Worm (Caenorhabditis elegans) whole organism, young adult: ENCODE results near the gene grl-2.
A peak's percentile ranks its signal among the peaks of the same experiment; 100 is the strongest.

ENCODE experiments used
- B0019.2 ChIP-seq: fragments of 200-800 bp; sonication (Bioruptor generic); conservative IDR thresholded peaks from 2 replicates; pipeline ENCODE4 v1.3.6; 2022; ENCODE audit warnings: missing genetic modification reagents, missing genetic modification characterization, missing compliant biosample characterization
- C17E4.6 ChIP-seq: fragments of 200-800 bp; sonication (Bioruptor generic); IDR thresholded peaks from 2 replicates; pipeline ENCODE4 v1.3.6; 2022; ENCODE audit warnings: missing genetic modification reagents, missing genetic modification characterization, missing compliant biosample characterization
- D2030.7 ChIP-seq: fragments of 200-800 bp; sonication (Bioruptor generic); IDR thresholded peaks from 2 replicates; pipeline ENCODE4 v1.3.6; 2022; ENCODE audit warnings: missing genetic modification reagents, missing genetic modification characterization, missing compliant biosample characterization
- F22D6.2 ChIP-seq: sonication (generic microtip); optimal IDR thresholded peaks from 2 replicates; lab custom pipeline; 2016; ENCODE audit warnings: mild to moderate bottlenecking, missing genetic modification characterization, missing compliant biosample characterization
- F39B2.1 ChIP-seq: fragments of 200-800 bp; sonication (Bioruptor generic); IDR thresholded peaks from 2 replicates; pipeline ENCODE4 v1.3.6; 2022; ENCODE audit warnings: missing genetic modification reagents, missing genetic modification characterization, missing compliant biosample characterization
- F52B5.7 ChIP-seq: sonication (generic microtip); optimal IDR thresholded peaks from 2 replicates; lab custom pipeline; 2016; ENCODE audit warnings: mild to moderate bottlenecking, missing genetic modification characterization, missing compliant biosample characterization
- F55B11.4 ChIP-seq: sonication (generic microtip); optimal IDR thresholded peaks from 2 replicates; lab custom pipeline; 2016; ENCODE audit warnings: missing compliant biosample characterization, missing genetic modification characterization, borderline replicate concordance; ENCODE audit not compliant: insufficient read depth
- F57A8.1 ChIP-seq: fragments of 200-800 bp; sonication (Bioruptor generic); optimal IDR thresholded peaks from 2 replicates; lab custom pipeline; 2018; ENCODE audit warnings: mild to moderate bottlenecking, missing genetic modification characterization, moderate library complexity, missing compliant biosample characterization
- K12H6.12 ChIP-seq: fragments of 200-800 bp; sonication (Bioruptor generic); optimal IDR thresholded peaks from 2 replicates; lab custom pipeline; 2018; ENCODE audit warnings: mild to moderate bottlenecking, missing genetic modification characterization, missing compliant biosample characterization
- Y53G8AR.9 ChIP-seq: fragments of 200-800 bp; sonication (Bioruptor generic); conservative IDR thresholded peaks from 2 replicates; pipeline ENCODE4 v1.3.6; 2022; ENCODE audit warnings: missing genetic modification reagents, missing genetic modification characterization, missing compliant biosample characterization
- aptf-2 ChIP-seq: fragments of 200-800 bp; sonication (Bioruptor generic); conservative IDR thresholded peaks from 2 replicates; pipeline ENCODE4 v1.3.6; 2022; ENCODE audit warnings: missing genetic modification reagents, missing genetic modification characterization, missing compliant biosample characterization
- athp-1 ChIP-seq: sonication (generic microtip); optimal IDR thresholded peaks from 2 replicates; lab custom pipeline; 2017; ENCODE audit warnings: mild to moderate bottlenecking, missing genetic modification characterization, missing compliant biosample characterization
- attf-3 ChIP-seq: fragments of 200-800 bp; sonication (Bioruptor generic); conservative IDR thresholded peaks from 2 replicates; pipeline ENCODE4 v1.3.6; 2022; ENCODE audit warnings: missing genetic modification reagents, missing genetic modification characterization, missing compliant biosample characterization
- attf-6 ChIP-seq: fragments of 200-800 bp; sonication (Bioruptor generic); IDR thresholded peaks from 2 replicates; pipeline ENCODE4 v1.3.6; 2022; ENCODE audit warnings: missing genetic modification reagents, missing genetic modification characterization, missing compliant biosample characterization
- bed-2 ChIP-seq: fragments of 200-800 bp; sonication (Bioruptor generic); IDR thresholded peaks from 2 replicates; pipeline ENCODE4 v1.3.6; 2022; ENCODE audit warnings: missing genetic modification reagents, missing genetic modification characterization, missing compliant biosample characterization
- ccch-3 ChIP-seq: fragments of 200-800 bp; sonication (Bioruptor generic); optimal IDR thresholded peaks from 2 replicates; lab custom pipeline; 2018; ENCODE audit warnings: mild to moderate bottlenecking, missing genetic modification characterization, missing compliant biosample characterization
- cebp-1 ChIP-seq, 2 experiments: fragments of 200-800 bp in 1 of 2; sonication (Bioruptor generic) in 1 of 2; sonication (generic microtip) in 1 of 2; IDR thresholded peaks in 1 of 2; optimal IDR thresholded peaks in 1 of 2; 2 replicates each; pipeline versions ENCODE4 v1.3.6 to Lab custom; 2017 to 2022; ENCODE audit warnings: missing compliant biosample characterization in 2 of 2, missing genetic modification characterization in 2 of 2, mild to moderate bottlenecking in 1 of 2, missing genetic modification reagents in 1 of 2, moderate library complexity in 1 of 2
- die-1 ChIP-seq: sonication (generic microtip); optimal IDR thresholded peaks from 2 replicates; lab custom pipeline; 2016; ENCODE audit warnings: missing genotype, mild to moderate bottlenecking, missing genetic modification characterization, missing compliant biosample characterization
- egrh-3 ChIP-seq: fragments of 200-800 bp; sonication (Bioruptor generic); IDR thresholded peaks from 2 replicates; pipeline ENCODE4 v1.3.6; 2022; ENCODE audit warnings: missing genetic modification reagents, missing genetic modification characterization, missing compliant biosample characterization
- ekl-4 ChIP-seq: fragments of 200-800 bp; sonication (Bioruptor generic); IDR thresholded peaks from 2 replicates; pipeline ENCODE4 v1.3.6; 2022; ENCODE audit warnings: missing genetic modification reagents, missing genetic modification characterization, missing compliant biosample characterization
- fkh-3 ChIP-seq: sonication (generic microtip); optimal IDR thresholded peaks from 2 replicates; lab custom pipeline; 2016; ENCODE audit warnings: mild to moderate bottlenecking, missing genetic modification characterization, missing compliant biosample characterization
- hmg-1.2 ChIP-seq: fragments of 200-800 bp; sonication (Bioruptor generic); IDR thresholded peaks from 2 replicates; pipeline ENCODE4 v1.3.6; 2022; ENCODE audit warnings: missing genetic modification reagents, missing genetic modification characterization, missing compliant biosample characterization
- lag-1 ChIP-seq: fragments of 200-800 bp; sonication (Bioruptor generic); IDR thresholded peaks from 2 replicates; pipeline ENCODE4 v1.3.6; 2022; ENCODE audit warnings: missing genetic modification reagents, missing genetic modification characterization, missing compliant biosample characterization
- let-607 ChIP-seq, 2 experiments: fragments of 200-800 bp in 1 of 2; sonication (Bioruptor generic) in 1 of 2; sonication (generic microtip) in 1 of 2; optimal IDR thresholded peaks; 2 replicates each; lab custom pipeline; 2016 to 2018; ENCODE audit warnings: mild to moderate bottlenecking in 2 of 2, missing compliant biosample characterization in 2 of 2, missing genetic modification characterization in 2 of 2, moderate library complexity in 2 of 2, missing genotype in 1 of 2
- lin-40 ChIP-seq: sonication (generic microtip); optimal IDR thresholded peaks from 2 replicates; lab custom pipeline; 2016; ENCODE audit warnings: missing genetic modification characterization, mild to moderate bottlenecking, missing compliant biosample characterization, missing genotype, missing genetic modification reagents
- lin-54 ChIP-seq: fragments of 200-800 bp; sonication (Bioruptor generic); optimal IDR thresholded peaks from 2 replicates; lab custom pipeline; 2018; ENCODE audit warnings: mild to moderate bottlenecking, missing genetic modification characterization, missing compliant biosample characterization
- lir-1 ChIP-seq: fragments of 200-800 bp; sonication (Bioruptor generic); conservative IDR thresholded peaks from 2 replicates; pipeline ENCODE4 v1.3.6; 2022; ENCODE audit warnings: missing genetic modification reagents, missing genetic modification characterization, missing compliant biosample characterization
- madf-6 ChIP-seq: fragments of 200-800 bp; sonication (Bioruptor generic); IDR thresholded peaks from 2 replicates; pipeline ENCODE4 v1.3.6; 2022; ENCODE audit warnings: missing genetic modification reagents, missing genetic modification characterization, missing compliant biosample characterization
- madf-8 ChIP-seq: fragments of 200-800 bp; sonication (Bioruptor generic); conservative IDR thresholded peaks from 2 replicates; pipeline ENCODE4 v1.3.6; 2022; ENCODE audit warnings: missing genetic modification reagents, missing genetic modification characterization, missing compliant biosample characterization
- mcd-1 ChIP-seq: fragments of 200-800 bp; sonication (Bioruptor generic); IDR thresholded peaks from 2 replicates; pipeline ENCODE4 v1.3.6; 2022; ENCODE audit warnings: missing genetic modification reagents, missing genetic modification characterization, missing compliant biosample characterization
- nfyb-1 ChIP-seq: fragments of 200-800 bp; sonication (Bioruptor generic); IDR thresholded peaks from 2 replicates; pipeline ENCODE4 v1.3.6; 2022; ENCODE audit warnings: missing genetic modification reagents, missing genetic modification characterization, missing compliant biosample characterization
- nhr-179 ChIP-seq: sonication (generic microtip); optimal IDR thresholded peaks from 2 replicates; lab custom pipeline; 2016; ENCODE audit warnings: mild to moderate bottlenecking, missing genetic modification characterization, missing compliant biosample characterization
- sdz-38 ChIP-seq: sonication (generic microtip); optimal IDR thresholded peaks from 2 replicates; lab custom pipeline; 2016; ENCODE audit warnings: missing genotype, missing genetic modification characterization, missing compliant biosample characterization
- snpc-1.3 ChIP-seq: sonication (generic microtip); optimal IDR thresholded peaks from 2 replicates; lab custom pipeline; 2017; ENCODE audit warnings: missing genetic modification characterization, mild to moderate bottlenecking, missing compliant biosample characterization, antibody characterized with exemption, moderate library complexity, missing genotype, missing genetic modification reagents; ENCODE audit not compliant: insufficient read depth
- somi-1 ChIP-seq: fragments of 200-800 bp; sonication (Bioruptor generic); optimal IDR thresholded peaks from 2 replicates; lab custom pipeline; 2018; ENCODE audit warnings: mild to moderate bottlenecking, missing genetic modification characterization, missing compliant biosample characterization
- unc-130 ChIP-seq: sonication (generic microtip); optimal IDR thresholded peaks from 2 replicates; lab custom pipeline; 2016; ENCODE audit warnings: missing genetic modification reagents, missing genetic modification characterization, missing compliant biosample characterization
- unc-62 ChIP-seq: fragments of 150-350 bp; optimal IDR thresholded peaks from 2 replicates; lab custom pipeline; 2014; ENCODE audit warnings: missing biosample characterization, missing genetic modification reagents, missing genetic modification characterization
- zim-3 ChIP-seq: sonication (generic microtip); optimal IDR thresholded peaks from 2 replicates; lab custom pipeline; 2017; ENCODE audit warnings: mild to moderate bottlenecking, missing genetic modification characterization, moderate library complexity, missing compliant biosample characterization
- ztf-22 ChIP-seq: fragments of 200-800 bp; sonication (Bioruptor generic); optimal IDR thresholded peaks from 2 replicates; lab custom pipeline; 2018; ENCODE audit warnings: mild to moderate bottlenecking, missing genetic modification characterization, moderate library complexity, missing compliant biosample characterization
- ztf-26 ChIP-seq: sonication (generic microtip); optimal IDR thresholded peaks from 2 replicates; lab custom pipeline; 2017; ENCODE audit warnings: missing genetic modification characterization, missing compliant biosample characterization
- ztf-6 ChIP-seq: fragments of 200-800 bp; sonication (Bioruptor generic); IDR thresholded peaks from 2 replicates; pipeline ENCODE4 v1.3.6; 2022; ENCODE audit warnings: missing genetic modification reagents, missing genetic modification characterization, missing compliant biosample characterization

grl-2 gene

DNA sequence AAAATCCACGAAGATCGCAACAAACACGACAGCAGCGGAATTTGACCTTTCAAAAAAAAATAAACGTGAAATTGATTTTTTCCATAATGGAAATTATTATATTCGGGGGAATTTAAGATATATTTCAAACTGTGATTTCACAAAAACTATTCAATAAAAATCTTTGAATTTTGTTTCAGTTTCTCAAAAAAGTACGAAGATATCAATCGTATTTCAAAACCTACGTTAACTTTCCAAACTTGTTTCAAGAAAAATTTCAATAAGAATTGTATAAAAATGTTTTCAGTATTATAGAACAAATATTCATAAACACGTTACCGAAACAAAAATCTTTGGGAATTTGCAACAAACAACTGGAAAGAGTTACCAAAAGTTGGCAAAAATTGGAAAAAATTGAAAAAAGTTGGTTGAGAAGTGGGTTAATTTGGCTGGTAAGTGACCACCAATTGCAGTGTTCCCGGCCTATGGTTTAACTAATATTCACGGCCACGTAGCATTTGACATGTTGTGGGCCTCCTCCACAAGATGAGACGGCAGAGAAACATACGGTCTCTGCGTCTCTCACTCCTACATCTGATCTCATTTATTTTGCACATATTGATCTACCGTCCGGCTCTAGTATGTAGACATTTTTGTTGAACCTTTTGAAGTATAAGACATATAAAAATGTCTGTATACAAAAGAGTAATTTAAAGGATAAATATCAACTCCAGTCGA lies 6.1 kb downstream of the grl-2 start, which contains the start of the genes T16G1.9 and T16G1.18 (continued):
- no peak for TF ChIP-seq F52B5.7 (tag; lab: Kevin White, UChicago)
- TF ChIP-seq Y53G8AR.9 (GFP tag; lab: Robert Waterston, UW): no peak
- no peak for TF ChIP-seq lag-1
- no peak for TF ChIP-seq attf-6 (GFP tag; lab: Robert Waterston, UW)
- TF ChIP-seq let-607 (tag; optimal IDR thresholded peaks at IDR 0.05; lab: Kevin White, UChicago): peak; percentile 86 to 92
- no peak for TF ChIP-seq F57A8.1
- TF ChIP-seq madf-8 (GFP tag; lab: Robert Waterston, UW): no peak
- TF ChIP-seq cebp-1 (GFP tag; IDR thresholded peaks at IDR 0.05; lab: Robert Waterston, UW): no peak
- no peak for TF ChIP-seq cebp-1 (tag; optimal IDR thresholded peaks at IDR 0.05; lab: Kevin White, UChicago)
- no peak for TF ChIP-seq somi-1 (GFP tag; lab: Kevin White, UChicago)
- no peak for TF ChIP-seq K12H6.12 (tag; lab: Kevin White, UChicago)
- TF ChIP-seq madf-6 (GFP tag; lab: Robert Waterston, UW): no peak; the same call in 1 of the 2 replicates

DNA sequence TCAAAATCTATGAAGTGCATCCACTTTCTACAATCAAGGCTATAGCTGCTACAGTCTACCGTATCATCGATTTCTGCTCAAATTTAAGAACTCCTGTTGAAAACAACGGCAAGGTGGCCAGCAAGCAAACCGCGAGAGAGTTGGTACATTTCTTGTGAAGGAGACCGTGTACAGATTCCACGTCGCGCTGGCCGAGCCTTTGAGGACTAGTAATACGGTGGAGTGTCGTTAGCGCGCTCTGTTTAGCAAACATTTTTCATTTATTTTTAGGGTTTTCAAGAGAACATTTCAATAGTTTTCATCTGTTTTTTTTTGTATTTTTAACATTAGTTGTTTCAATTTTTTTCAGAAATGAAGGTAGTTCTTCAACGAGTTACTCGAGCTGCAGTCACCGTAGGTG lies 7.4 kb downstream of the grl-2 start, which contains the start of gene pqn-68:
Gene pqn-68 (plus strand): TSS at position 350 of the 400 bp plus-strand sequence.
- TF ChIP-seq mcd-1: 0 out of 2 replicates have a peak, but pooled peaks have one; percentile 24
- peak; percentile 91 for TF ChIP-seq attf-3 (GFP tag; lab: Robert Waterston, UW)
- TF ChIP-seq F55B11.4 (tag; lab: Kevin White, UChicago): no peak
- TF ChIP-seq madf-6 (GFP tag; lab: Robert Waterston, UW): no peak
- peak; percentile 61 to 62 for TF ChIP-seq let-607 (tag; optimal IDR thresholded peaks at IDR 0.05; lab: Kevin White, UChicago)
- TF ChIP-seq die-1 (tag; lab: Kevin White, UChicago): no peak
- TF ChIP-seq aptf-2 (GFP tag; lab: Robert Waterston, UW): no peak
- no peak for TF ChIP-seq zim-3 (tag; lab: Kevin White, UChicago)
- TF ChIP-seq F22D6.2: no peak
- TF ChIP-seq ccch-3 (GFP tag; lab: Kevin White, UChicago): no peak
- no peak for TF ChIP-seq B0019.2 (GFP tag; lab: Robert Waterston, UW)
- no peak for TF ChIP-seq ztf-26 (tag; lab: Kevin White, UChicago)
- 0 out of 2 replicates have a peak, but pooled peaks have one; percentile 22 for TF ChIP-seq nfyb-1 (GFP tag; lab: Robert Waterston, UW)
- TF ChIP-seq Y53G8AR.9 (GFP tag; lab: Robert Waterston, UW): no peak
- no peak for TF ChIP-seq fkh-3 (tag; lab: Kevin White, UChicago)
- TF ChIP-seq ekl-4 (GFP tag; lab: Robert Waterston, UW): no peak

DNA sequence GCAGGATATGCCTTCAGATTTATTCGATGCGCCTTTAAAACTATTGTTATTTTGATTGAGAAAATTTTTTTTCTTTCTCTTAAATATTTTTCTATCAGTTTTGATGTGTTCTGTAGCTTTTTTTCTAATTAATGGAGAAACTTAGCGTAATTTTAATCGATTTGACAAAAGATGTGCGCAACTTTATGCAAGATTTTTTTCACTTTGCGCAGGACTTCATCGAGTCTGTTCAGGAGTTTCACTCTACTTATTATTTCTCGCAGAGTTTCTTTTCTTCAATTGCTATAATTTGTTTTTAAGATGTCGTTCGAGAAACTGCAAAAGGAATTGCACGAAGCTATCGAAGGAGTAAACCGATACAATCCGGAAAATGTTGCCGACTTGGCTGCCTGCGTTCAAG lies 8.8 kb downstream of the grl-2 start, which contains the start of gene eif-3.K:
Gene eif-3.K (plus strand): TSS at position 301 of the 400 bp plus-strand sequence.
- TF ChIP-seq bed-2 (GFP tag; lab: Robert Waterston, UW) (no peak), D2030.7 (GFP tag; lab: Robert Waterston, UW) (no peak), lin-54 (no peak), C17E4.6 (GFP tag; lab: Robert Waterston, UW) (no peak), ztf-22 (GFP tag; lab: Kevin White, UChicago) (no peak), hmg-1.2 (GFP tag; lab: Robert Waterston, UW) (no peak), athp-1 (tag; lab: Kevin White, UChicago) (no peak), egrh-3 (GFP tag; lab: Robert Waterston, UW) (no peak), ztf-6 (GFP tag; lab: Robert Waterston, UW) (no peak), lag-1 (no peak), F39B2.1 (GFP tag; lab: Robert Waterston, UW) (no peak), unc-130 (GFP tag; lab: Kevin White, UChicago) (no peak), lin-40 (tag; lab: Kevin White, UChicago) (no peak), K12H6.12 (tag; lab: Kevin White, UChicago) (no peak), sdz-38 (tag; lab: Kevin White, UChicago) (no peak), unc-62 (GFP tag; lab: Kevin White, UChicago) (no peak), snpc-1.3 (tag; lab: Kevin White, UChicago) (no peak), lir-1 (no peak), nhr-179 (tag; lab: Kevin White, UChicago) (no peak), F57A8.1 (no peak)
- TF ChIP-seq, all 124 proteins: peak for 0
